Worm (Caenorhabditis elegans) whole organism, L1 larva: ENCODE data around the gene srx-64.

Experiments
- C04F5.9 ChIP-seq: sonication (generic microtip); optimal IDR thresholded peaks from 2 replicates; lab custom pipeline; 2016; ENCODE audit warnings: missing genetic modification characterization, missing compliant biosample characterization
- F16B12.6 ChIP-seq: fragments of 150-350 bp; optimal IDR thresholded peaks from 2 replicates; lab custom pipeline; 2014; ENCODE audit warnings: missing biosample characterization, missing genetic modification characterization
- aha-1 ChIP-seq: fragments of 150-350 bp; optimal IDR thresholded peaks from 2 replicates; lab custom pipeline; 2014; ENCODE audit warnings: missing biosample characterization, missing genetic modification characterization
- ama-1 ChIP-seq: fragments of 150-350 bp; optimal IDR thresholded peaks from 2 replicates; lab custom pipeline; 2014
- ceh-63 ChIP-seq: fragments of 200-800 bp; sonication (Bioruptor generic); optimal IDR thresholded peaks from 2 replicates; lab custom pipeline; 2018; ENCODE audit warnings: mild to moderate bottlenecking, missing genetic modification characterization, missing compliant biosample characterization
- ceh-8 ChIP-seq: fragments of 200-800 bp; sonication (Bioruptor generic); optimal IDR thresholded peaks from 2 replicates; lab custom pipeline; 2018; ENCODE audit warnings: mild to moderate bottlenecking, missing genetic modification characterization, moderate library complexity, missing compliant biosample characterization
- ceh-88 ChIP-seq: fragments of 200-800 bp; sonication (Bioruptor generic); IDR thresholded peaks from 2 replicates; pipeline ENCODE4 v1.3.6; 2022; ENCODE audit warnings: missing genetic modification characterization, missing compliant biosample characterization
- dsc-1 ChIP-seq: sonication (generic microtip); optimal IDR thresholded peaks from 2 replicates; lab custom pipeline; 2016; ENCODE audit warnings: mild to moderate bottlenecking, missing genetic modification characterization, missing compliant biosample characterization
- elt-2 ChIP-seq: sonication (generic microtip); optimal IDR thresholded peaks from 2 replicates; lab custom pipeline; 2016; ENCODE audit warnings: missing genetic modification characterization, mild to moderate bottlenecking, inconsistent platforms, missing compliant biosample characterization, missing genetic modification reagents
- ets-5 ChIP-seq: fragments of 200-800 bp; sonication (Bioruptor generic); IDR thresholded peaks from 2 replicates; pipeline ENCODE4 v1.3.6; 2022; ENCODE audit warnings: missing genetic modification characterization, missing compliant biosample characterization
- fkh-10 ChIP-seq: sonication (generic microtip); optimal IDR thresholded peaks from 2 replicates; lab custom pipeline; 2017; ENCODE audit warnings: missing biosample characterization, missing genetic modification reagents, missing genetic modification characterization
- fkh-8 ChIP-seq: sonication (generic microtip); optimal IDR thresholded peaks from 2 replicates; lab custom pipeline; 2016; ENCODE audit warnings: mild to moderate bottlenecking, missing genetic modification characterization, missing compliant biosample characterization
- hlh-17 ChIP-seq: fragments of 200-800 bp; sonication (Bioruptor generic); optimal IDR thresholded peaks from 2 replicates; lab custom pipeline; 2018; ENCODE audit warnings: missing genetic modification characterization, mild to moderate bottlenecking, missing compliant biosample characterization, moderate library complexity, borderline replicate concordance
- hlh-4 ChIP-seq: sonication (generic microtip); optimal IDR thresholded peaks from 2 replicates; lab custom pipeline; 2016; ENCODE audit warnings: mild to moderate bottlenecking, missing genetic modification characterization, missing compliant biosample characterization
- lin-35 ChIP-seq, 2 experiments: fragments of 150-350 bp; optimal IDR thresholded peaks; 2 replicates each; lab custom pipeline; 2014; ENCODE audit warnings: missing biosample characterization in 2 of 2, missing genetic modification characterization in 2 of 2, missing genetic modification reagents in 2 of 2
- lir-3 ChIP-seq: sonication (generic microtip); optimal IDR thresholded peaks from 2 replicates; lab custom pipeline; 2016; ENCODE audit warnings: mild to moderate bottlenecking, missing genetic modification characterization, moderate library complexity, missing compliant biosample characterization; ENCODE audit not compliant: poor library complexity
- lsy-2 ChIP-seq, 2 experiments: fragments of 150-350 bp; optimal IDR thresholded peaks; 2 replicates each; lab custom pipeline; 2014; ENCODE audit warnings: missing biosample characterization in 2 of 2, missing genetic modification characterization in 2 of 2
- mab-9 ChIP-seq: fragments of 200-800 bp; sonication (Bioruptor generic); IDR thresholded peaks from 2 replicates; pipeline ENCODE4 v1.3.6; 2022; ENCODE audit warnings: missing genetic modification reagents, missing genetic modification characterization, missing compliant biosample characterization
- mef-2 ChIP-seq: fragments of 150-350 bp; optimal IDR thresholded peaks from 2 replicates; lab custom pipeline; 2014; ENCODE audit warnings: missing biosample characterization, missing genetic modification characterization
- nhr-11 ChIP-seq: fragments of 150-350 bp; optimal IDR thresholded peaks from 2 replicates; lab custom pipeline; 2014; ENCODE audit warnings: missing biosample characterization, missing genetic modification characterization
- nhr-12 ChIP-seq: sonication (generic microtip); optimal IDR thresholded peaks from 2 replicates; lab custom pipeline; 2017; ENCODE audit warnings: missing biosample characterization, missing genetic modification characterization
- nhr-237 ChIP-seq: fragments of 150-350 bp; optimal IDR thresholded peaks from 2 replicates; lab custom pipeline; 2014; ENCODE audit warnings: missing biosample characterization, missing genetic modification characterization
- nhr-47 ChIP-seq: sonication (generic microtip); optimal IDR thresholded peaks from 2 replicates; lab custom pipeline; 2016; ENCODE audit warnings: mild to moderate bottlenecking, missing genetic modification characterization, moderate library complexity, missing compliant biosample characterization
- nhr-71 ChIP-seq: sonication (generic microtip); optimal IDR thresholded peaks from 2 replicates; lab custom pipeline; 2016; ENCODE audit warnings: mild to moderate bottlenecking, missing genetic modification characterization, moderate library complexity, missing compliant biosample characterization
- nhr-84 ChIP-seq: sonication (generic microtip); optimal IDR thresholded peaks from 2 replicates; lab custom pipeline; 2017; ENCODE audit warnings: missing biosample characterization, missing genetic modification characterization
- nhr-85 ChIP-seq: sonication (generic microtip); peaks from one replicate; lab custom pipeline; 2016; ENCODE audit warnings: missing genetic modification characterization, inconsistent platforms, missing compliant biosample characterization
- nhr-90 ChIP-seq: sonication (generic microtip); optimal IDR thresholded peaks from 2 replicates; lab custom pipeline; 2016; ENCODE audit warnings: mild to moderate bottlenecking, missing genetic modification characterization, missing compliant biosample characterization; ENCODE audit not compliant: poor library complexity
- pag-3 ChIP-seq: sonication (generic microtip); optimal IDR thresholded peaks from 2 replicates; lab custom pipeline; 2017; ENCODE audit warnings: missing genetic modification characterization, mild to moderate bottlenecking, missing compliant biosample characterization, antibody characterized with exemption, borderline replicate concordance; ENCODE audit not compliant: insufficient read depth
- sptf-1 ChIP-seq: fragments of 150-350 bp; optimal IDR thresholded peaks from 2 replicates; lab custom pipeline; 2014; ENCODE audit warnings: missing biosample characterization, missing genetic modification characterization
- swsn-7 ChIP-seq: sonication (generic microtip); optimal IDR thresholded peaks from 2 replicates; lab custom pipeline; 2016; ENCODE audit warnings: missing genetic modification characterization, missing compliant biosample characterization
- unc-86 ChIP-seq: sonication (generic microtip); optimal IDR thresholded peaks from 2 replicates; lab custom pipeline; 2016; ENCODE audit warnings: missing genetic modification characterization, missing compliant biosample characterization
- unc-98 ChIP-seq: fragments of 200-800 bp; sonication (Bioruptor generic); IDR thresholded peaks from 2 replicates; pipeline ENCODE4 v1.3.6; 2022; ENCODE audit warnings: missing genetic modification characterization, missing compliant biosample characterization
- xbp-1 ChIP-seq: sonication (generic microtip); optimal IDR thresholded peaks from 2 replicates; lab custom pipeline; 2016; ENCODE audit warnings: missing genetic modification characterization, missing compliant biosample characterization
- zip-4 ChIP-seq: fragments of 200-800 bp; sonication (Bioruptor generic); optimal IDR thresholded peaks from 2 replicates; lab custom pipeline; 2018; ENCODE audit warnings: mild to moderate bottlenecking, missing genetic modification characterization, moderate library complexity, missing compliant biosample characterization
- ztf-4 ChIP-seq: fragments of 150-350 bp; optimal IDR thresholded peaks from 2 replicates; lab custom pipeline; 2014; ENCODE audit warnings: missing biosample characterization, missing genetic modification characterization

srx-64 gene

ce11 chrV:3929099-3929498, at the start of gene srx-64:
Gene srx-64 (plus strand): TSS chrV:3929399.
- no peak for TF ChIP-seq lsy-2 (tag; optimal IDR thresholded peaks at IDR 0.05; lab: Kevin White, UChicago)
- no peak for TF ChIP-seq ztf-4 (tag; lab: Kevin White, UChicago)
- TF ChIP-seq dsc-1 = no peak
- TF ChIP-seq ceh-63 (GFP tag; lab: Kevin White, UChicago) = no peak
- no peak for TF ChIP-seq sptf-1
- no peak for TF ChIP-seq zip-4 (GFP tag; lab: Kevin White, UChicago)
- TF ChIP-seq nhr-84 (tag; lab: Kevin White, UChicago) = no peak
- TF ChIP-seq nhr-11 (tag; lab: Kevin White, UChicago) = no peak
- TF ChIP-seq mef-2 = no peak
- no peak for TF ChIP-seq hlh-4 (tag; lab: Kevin White, UChicago)
- TF ChIP-seq unc-86 (tag; lab: Kevin White, UChicago) = no peak
- TF ChIP-seq unc-98 (GFP tag; lab: Robert Waterston, UW) = no peak
- TF ChIP-seq lin-35 (GFP tag; optimal IDR thresholded peaks at IDR 0.05; lab: Kevin White, UChicago) = no peak
- TF ChIP-seq nhr-71 (tag; lab: Kevin White, UChicago) = no peak

- TF ChIP-seq zip-4 (GFP tag; lab: Kevin White, UChicago) (no peak), ceh-8 (GFP tag; lab: Kevin White, UChicago) (peak; percentile 70), dsc-1 (peak; percentile 65), fkh-8 (tag; lab: Kevin White, UChicago) (peak; percentile 38), nhr-71 (tag; lab: Kevin White, UChicago) (peak; percentile 3), nhr-90 (tag; lab: Kevin White, UChicago) (no peak)
These were observed 44.6 kb upstream of the srx-64 start for ce11 chrV:3884550-3884949.

ce11 chrV:3886104-3886503, 43.1 kb upstream of the srx-64 start, which contains the start of gene nhr-124:
Gene nhr-124 (minus strand): TSS chrV:3886204.
- TF ChIP-seq ama-1 (lab: Kevin White, UChicago) = no peak
- TF ChIP-seq, all 84 proteins: peak for 0

ce11 chrV:3889113-3889512, 40.1 kb upstream of the srx-64 start, which contains the start of gene C17E7.13:
Gene C17E7.13 (minus strand): TSS chrV:3889288.
- TF ChIP-seq fkh-10 (GFP tag; lab: Kevin White, UChicago) (no peak), swsn-7 (tag; lab: Kevin White, UChicago) (no peak), zip-4 (GFP tag; lab: Kevin White, UChicago) (no peak), elt-2 (tag; lab: Kevin White, UChicago) (no peak), lir-3 (tag; lab: Kevin White, UChicago) (no peak)

ce11 chrV:3890761-3891160, 38.4 kb upstream of the srx-64 start, which contains the start of gene C17E7.9:
Gene C17E7.9 (minus strand): TSS chrV:3890861.
- TF ChIP-seq nhr-84 (tag; lab: Kevin White, UChicago) (no peak), nhr-12 (tag; lab: Kevin White, UChicago) (no peak), ceh-8 (GFP tag; lab: Kevin White, UChicago) (no peak), sptf-1 (no peak), C04F5.9 (tag; lab: Kevin White, UChicago) (no peak), nhr-71 (tag; lab: Kevin White, UChicago) (no peak), mef-2 (no peak)

ce11 chrV:3891919-3892318, 37.3 kb upstream of the srx-64 start, which contains the start of gene C17E7.12:
Gene C17E7.12 (minus strand): TSS chrV:3892019.
- TF ChIP-seq nhr-237 (tag; lab: Kevin White, UChicago) (no peak), lin-35 (GFP tag; optimal IDR thresholded peaks at IDR 0.05; lab: Kevin White, UChicago) (no peak), hlh-17 (no peak), ceh-88 (no peak), xbp-1 (tag; lab: Kevin White, UChicago) (no peak), aha-1 (tag; lab: Kevin White, UChicago) (no peak), F16B12.6 (no peak), mab-9 (GFP tag; lab: Robert Waterston, UW) (no peak), elt-2 (tag; lab: Kevin White, UChicago) (no peak), pag-3 (no peak), ets-5 (no peak), nhr-85 (tag; lab: Kevin White, UChicago) (no peak), sptf-1 (no peak), nhr-47 (no peak), fkh-8 (tag; lab: Kevin White, UChicago) (no peak)
